Fruit fly (Drosophila melanogaster): Measurements from ENCODE around the gene kairos.

kairos gene

dm6 chrX:18367806-18368643, 12.0 kb upstream of the kairos start:
- TF ChIP-seq CG17801 (GFP tag; optimal IDR thresholded peaks at IDR 0.05; ENCODE audit: partially characterized antibody) = no peak

DNA sequence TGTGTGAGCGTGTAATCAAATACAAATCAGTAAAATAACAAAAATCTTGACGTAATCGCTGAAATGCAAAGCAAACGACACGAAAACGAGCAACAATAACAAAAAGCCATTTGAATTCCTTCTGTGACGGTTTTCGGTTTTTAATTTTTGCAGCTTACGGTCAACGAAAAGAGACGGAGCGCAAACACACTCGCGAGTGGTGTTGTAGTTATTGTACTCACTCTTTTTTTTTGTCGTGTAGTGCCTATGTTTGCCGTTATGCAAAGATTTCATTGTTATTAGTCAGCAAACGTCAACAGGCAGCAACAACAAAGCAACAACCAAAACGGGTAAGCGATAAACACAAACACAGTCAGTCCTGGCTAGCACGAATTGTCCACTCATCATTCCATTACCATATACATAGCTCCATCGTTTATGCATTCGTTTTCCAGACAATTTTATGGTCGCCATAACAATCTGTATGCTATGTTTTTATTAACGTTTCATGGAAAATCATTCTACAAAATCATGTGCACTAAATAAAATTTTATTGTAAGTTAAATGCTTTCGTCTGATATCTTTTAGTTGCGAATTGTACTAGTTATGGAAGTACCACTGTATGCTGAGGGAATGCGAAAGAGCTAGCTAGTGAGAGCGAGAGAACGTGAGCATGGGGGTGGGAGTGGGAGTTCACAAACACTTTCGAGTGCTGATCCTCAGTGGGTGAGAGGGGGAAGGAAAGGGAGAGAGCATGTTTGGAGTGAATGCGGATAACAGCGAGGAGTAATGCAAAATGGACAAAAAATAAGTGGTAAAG, 11.1 kb upstream of the kairos start:
- TF ChIP-seq CG17801 (GFP tag; optimal IDR thresholded peaks at IDR 0.05; ENCODE audit: partially characterized antibody) = peak; percentile 94

DNA sequence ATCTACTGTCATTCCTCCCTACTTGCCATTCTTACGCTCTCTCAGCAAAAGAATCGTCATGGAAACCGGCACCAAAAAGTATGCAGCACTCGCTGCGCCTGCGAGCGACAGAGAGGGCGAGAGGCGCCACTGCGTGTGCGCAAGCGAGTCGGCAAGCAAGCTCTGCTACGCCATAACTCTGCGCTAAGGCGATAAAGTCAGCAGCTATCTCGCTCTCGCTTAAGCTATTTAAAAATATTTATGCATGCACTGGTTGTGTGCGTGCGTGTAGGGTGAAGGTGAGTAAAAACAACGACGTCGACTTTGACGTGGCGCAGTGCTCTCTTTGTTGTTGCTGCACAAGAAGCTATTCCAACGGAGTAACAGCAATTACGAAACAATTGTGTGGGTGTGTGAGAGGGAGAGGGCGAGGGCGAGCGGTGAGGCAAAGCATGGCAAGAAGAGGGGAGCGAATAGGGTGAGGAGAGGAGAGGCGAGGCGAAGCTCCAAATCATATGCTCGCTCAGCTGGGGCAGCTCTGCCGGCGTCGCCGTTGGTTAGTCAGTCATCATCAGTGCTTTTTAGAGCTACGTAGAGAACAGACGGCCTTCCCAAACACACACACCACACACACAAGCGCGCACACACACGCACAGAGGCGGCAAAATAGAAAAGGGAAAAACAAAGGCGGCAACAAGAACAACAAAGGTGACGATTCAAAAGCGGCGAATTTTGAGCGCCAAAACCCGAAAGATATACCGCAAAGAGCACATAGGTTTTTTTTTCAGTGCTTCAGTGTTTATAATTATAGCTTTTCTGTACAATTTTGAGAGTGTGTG, 10.3 kb upstream of the kairos start, which contains the start of gene CrebB:
Gene CrebB, plus strand, starts transcription at position 325 of the 818 bp plus-strand sequence.
- no peak for TF ChIP-seq CG17801 (GFP tag; optimal IDR thresholded peaks at IDR 0.05; ENCODE audit: partially characterized antibody)

dm6 chrX:18364999-18365398, 9.0 kb upstream of the kairos start:
- no peak for TF ChIP-seq CG17801 (GFP tag; optimal IDR thresholded peaks at IDR 0.05; ENCODE audit: partially characterized antibody)

DNA sequence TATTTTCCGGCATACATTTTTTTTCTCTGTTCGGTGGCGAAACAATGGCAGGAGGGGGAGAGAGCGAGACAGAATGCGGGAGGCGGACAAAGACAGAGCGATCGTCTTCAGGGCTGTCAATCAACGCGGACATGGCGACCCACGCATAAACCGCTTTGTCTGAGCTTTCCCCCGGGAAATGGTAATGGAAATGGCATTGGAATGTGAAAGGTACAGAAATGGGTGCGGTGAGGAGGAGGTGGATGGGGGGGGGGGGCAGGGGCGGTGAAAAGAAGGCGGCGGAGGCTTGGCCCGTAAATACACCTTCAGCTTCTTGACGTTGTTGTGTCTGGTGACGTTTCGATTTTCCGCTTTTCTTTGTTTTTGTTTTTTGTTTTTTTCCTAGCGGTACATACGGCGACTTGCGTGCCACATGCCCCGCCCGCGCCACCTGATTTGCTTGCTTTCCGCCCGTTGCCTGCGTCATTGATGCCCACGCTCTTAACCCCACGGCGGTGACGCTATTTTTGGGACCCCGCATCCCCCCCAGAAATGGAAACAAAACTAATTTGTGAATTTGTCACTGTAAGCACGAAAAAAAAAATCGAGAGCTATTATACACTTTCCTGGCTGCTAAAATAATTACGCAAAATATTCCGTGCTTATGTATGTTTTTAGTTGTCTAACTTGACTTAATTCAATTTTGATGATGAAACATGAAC, 8.2 kb upstream of the kairos start:
- TF ChIP-seq CG17801 (GFP tag; optimal IDR thresholded peaks at IDR 0.05; ENCODE audit: partially characterized antibody) = no peak

- no peak for TF ChIP-seq CG17801 (GFP tag; optimal IDR thresholded peaks at IDR 0.05; ENCODE audit: partially characterized antibody)
Measured at dm6 chrX:18363423-18363822, 7.4 kb upstream of the kairos start.

DNA sequence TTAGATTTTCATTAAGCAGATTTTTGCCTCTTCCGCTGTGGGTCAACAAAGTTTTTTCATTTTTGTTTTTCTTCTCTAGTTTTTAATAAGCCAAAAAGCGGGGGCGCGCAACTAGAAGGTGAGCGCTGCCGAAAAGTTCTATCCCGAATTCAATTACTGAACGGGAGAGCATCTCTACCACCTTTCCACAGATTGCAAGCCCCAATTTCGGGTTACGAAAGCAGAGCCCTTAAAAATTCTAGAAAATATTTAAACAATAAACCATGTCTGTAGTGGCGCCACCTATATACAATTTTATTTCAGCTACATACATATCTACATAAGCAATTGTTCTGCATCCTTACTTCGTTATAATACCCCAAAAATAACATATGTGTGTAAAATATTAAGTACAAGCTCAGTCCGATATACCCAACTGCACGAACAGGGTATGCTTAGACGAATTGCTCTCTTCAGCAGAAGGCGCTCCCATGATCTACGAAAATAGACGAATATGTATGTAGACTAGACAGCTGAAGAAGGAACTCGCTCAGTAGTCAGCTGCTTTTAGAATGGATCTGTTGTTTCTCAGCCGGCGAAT, 2.5 kb upstream of the kairos start, which contains the start of gene CG6106:
Gene CG6106, plus strand, starts transcription at position 530 of the 580 bp plus-strand sequence.
- TF ChIP-seq CG17801 (GFP tag; optimal IDR thresholded peaks at IDR 0.05; ENCODE audit: partially characterized antibody) = no peak

- TF ChIP-seq CG17801 (GFP tag; optimal IDR thresholded peaks at IDR 0.05; ENCODE audit: partially characterized antibody) = no peak
Measured at dm6 chrX:18357756-18358182, 1.8 kb upstream of the kairos start.

DNA sequence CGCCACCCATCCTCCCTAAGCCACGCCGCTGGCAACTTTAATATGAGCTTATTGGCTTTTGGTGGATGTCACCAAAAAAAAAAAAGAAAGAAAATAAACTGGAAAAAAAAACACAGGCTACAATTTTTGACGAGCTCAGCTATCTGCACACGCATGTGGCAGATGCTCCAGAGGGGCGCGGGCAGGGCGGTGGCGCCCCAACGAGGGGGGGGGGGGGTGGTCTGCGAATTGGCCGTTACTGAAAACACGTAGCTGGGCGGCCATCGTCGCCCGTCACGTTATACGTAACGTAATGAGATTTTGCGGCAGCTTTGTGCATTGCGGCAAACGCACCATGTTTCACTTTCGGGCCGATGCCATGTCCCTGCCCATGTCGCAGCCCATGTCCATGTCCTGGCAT, 5.4 kb downstream of the kairos start:
- TF ChIP-seq CG17801 (GFP tag; optimal IDR thresholded peaks at IDR 0.05; ENCODE audit: partially characterized antibody) = no peak

dm6 chrX:18347641-18348040, 8.3 kb downstream of the kairos start:
- no peak for TF ChIP-seq CG17801 (GFP tag; optimal IDR thresholded peaks at IDR 0.05; ENCODE audit: partially characterized antibody)

DNA sequence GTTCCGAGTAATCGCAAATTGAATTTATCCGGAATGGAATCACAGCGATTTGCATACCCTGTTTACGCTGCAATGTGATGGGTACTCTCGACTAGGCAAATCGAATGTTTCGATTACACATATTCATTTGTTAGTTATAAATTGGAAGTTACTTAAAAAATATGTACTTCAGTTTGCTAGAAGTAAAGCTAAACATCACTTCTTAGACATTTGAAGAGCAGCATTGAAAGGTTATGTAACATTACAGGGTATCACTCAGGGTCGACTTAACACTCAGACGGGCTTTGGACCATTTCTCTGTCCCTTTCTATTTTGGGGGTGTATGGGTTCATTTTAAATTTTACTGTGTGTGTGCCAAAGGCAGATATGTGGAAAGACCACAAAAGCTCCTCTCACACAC, 15.0 kb downstream of the kairos start:
- TF ChIP-seq CG17801 (GFP tag; optimal IDR thresholded peaks at IDR 0.05; ENCODE audit: partially characterized antibody) = no peak

DNA sequence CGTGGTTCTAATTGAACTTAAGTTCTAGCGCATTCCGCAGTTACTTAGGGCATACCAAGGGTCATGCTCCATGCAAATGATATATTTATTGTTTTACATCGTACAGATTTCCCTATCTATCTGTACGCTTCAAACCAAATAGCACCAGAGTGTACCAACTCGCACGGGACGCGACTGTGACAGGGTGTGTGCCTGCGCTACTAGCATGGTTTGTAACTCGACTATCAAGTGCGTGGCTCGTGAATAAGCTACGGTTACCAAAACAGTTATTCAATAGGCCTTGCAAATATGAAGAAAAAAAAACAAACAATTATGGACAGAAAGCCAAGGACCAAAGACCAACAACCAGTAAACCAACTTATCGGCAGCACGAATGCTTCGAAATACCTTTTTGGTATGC, 34.6 kb downstream of the kairos start:
- no peak for TF ChIP-seq CG17801 (GFP tag; optimal IDR thresholded peaks at IDR 0.05; ENCODE audit: partially characterized antibody)

DNA sequence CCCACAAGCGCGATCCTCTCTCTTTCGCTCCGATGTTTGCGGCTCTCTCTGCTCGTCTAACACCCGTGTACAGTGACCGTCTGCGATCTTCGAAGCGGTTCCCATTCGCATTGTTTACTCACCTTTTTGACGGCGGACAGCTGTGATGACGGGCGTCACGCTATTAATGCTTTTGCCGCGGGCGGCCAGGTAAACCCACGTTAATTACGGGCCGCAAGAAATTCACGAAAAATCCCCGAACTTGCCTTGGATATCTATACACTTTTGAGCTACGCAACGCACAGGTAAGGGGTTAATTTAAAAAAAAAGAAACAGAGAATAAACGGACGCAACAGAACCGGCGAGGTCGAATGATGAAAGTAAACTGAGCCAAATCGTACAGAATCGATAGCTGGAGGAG, 35.2 kb downstream of the kairos start, which contains the start of gene CG6023:
Gene CG6023, minus strand, starts transcription at position 369 of the 400 bp plus-strand sequence.
- no peak for TF ChIP-seq CG17801 (GFP tag; optimal IDR thresholded peaks at IDR 0.05; ENCODE audit: partially characterized antibody)

DNA sequence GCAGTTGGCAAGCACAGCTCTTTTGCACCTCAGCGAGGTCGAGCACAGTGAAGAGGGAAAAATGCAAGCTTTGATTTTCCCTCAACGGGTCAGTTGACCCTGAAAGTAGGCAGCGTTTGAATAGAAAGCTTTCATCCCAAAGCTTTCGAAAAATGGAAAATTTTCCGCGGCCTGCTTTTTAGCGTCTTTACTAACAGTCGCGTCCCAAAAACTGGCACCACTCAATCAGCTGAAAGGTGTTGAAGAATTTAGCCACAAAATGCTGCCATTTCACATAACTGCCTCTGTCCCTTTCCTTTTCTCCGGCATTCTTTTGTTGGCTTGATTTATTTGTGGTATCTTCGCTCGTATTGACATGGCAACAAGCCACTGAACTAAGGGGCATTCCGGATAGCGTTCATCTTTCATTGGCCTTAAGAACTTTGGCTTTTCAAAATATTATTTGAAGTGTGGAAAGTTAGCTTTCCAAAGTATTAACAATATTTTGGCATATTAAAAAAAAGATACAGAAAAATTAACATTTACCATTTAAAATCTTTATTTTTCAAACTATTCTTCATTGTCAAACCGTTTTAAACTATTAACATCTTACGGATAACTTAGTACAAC, 36.0 kb downstream of the kairos start:
- peak; percentile 49 for TF ChIP-seq CG17801 (GFP tag; optimal IDR thresholded peaks at IDR 0.05; ENCODE audit: partially characterized antibody)
